Fruit fly (Drosophila melanogaster): Measurements from ENCODE around the gene CG32241.
A peak's percentile ranks its signal among the peaks of the same experiment; 100 is the strongest.

The CG32241 gene

DNA sequence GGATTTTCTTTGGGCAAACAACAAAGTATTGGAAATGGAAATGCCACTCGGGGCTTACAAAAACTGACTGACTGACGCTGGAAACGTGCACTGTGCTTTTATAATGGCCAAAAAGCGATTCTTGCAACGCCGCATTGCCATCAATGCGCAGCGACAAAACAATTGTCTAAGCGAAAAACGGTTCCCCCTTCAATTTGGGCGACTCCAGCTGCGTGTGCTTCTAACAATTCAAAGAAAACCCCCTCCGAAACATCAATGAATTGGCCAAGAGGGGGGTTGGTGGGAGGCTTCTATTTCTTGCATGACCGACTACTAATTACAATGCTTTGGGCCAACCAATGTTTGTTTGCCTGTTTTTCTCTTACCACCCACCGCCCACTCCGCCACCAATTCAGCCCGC, 31.2 kb upstream of the CG32241 start, which contains the start of gene CG13721:
Gene CG13721, minus strand, starts transcription at position 101 of the 400 bp plus-strand sequence.
- TF ChIP-seq GATAd (GFP tag; optimal IDR thresholded peaks at IDR 0.05): no peak
- TF ChIP-seq CG32264 (GFP tag; optimal IDR thresholded peaks at IDR 0.05): no peak
- TF ChIP-seq Mio (GFP tag; optimal IDR thresholded peaks at IDR 0.05): no peak
- TF ChIP-seq Rel (GFP tag; optimal IDR thresholded peaks at IDR 0.05): no peak
- no peak for TF ChIP-seq Rel (tag; optimal IDR thresholded peaks at IDR 0.05)
- no peak for TF ChIP-seq Myc (optimal IDR thresholded peaks at IDR 0.05)
- no peak for TF ChIP-seq HLH106 (tag; optimal IDR thresholded peaks at IDR 0.05)
- TF ChIP-seq Hnf4 (GFP tag; optimal IDR thresholded peaks at IDR 0.05): no peak
- TF ChIP-seq br (GFP tag; optimal IDR thresholded peaks at IDR 0.05): no peak
- TF ChIP-seq Sp1 (GFP tag; optimal IDR thresholded peaks at IDR 0.05): no peak
- TF ChIP-seq sv (GFP tag; optimal IDR thresholded peaks at IDR 0.05): no peak
- TF ChIP-seq jim (GFP tag; optimal IDR thresholded peaks at IDR 0.05): no peak
- no peak for TF ChIP-seq CG9705 (GFP tag; optimal IDR thresholded peaks at IDR 0.05)
- TF ChIP-seq sage (GFP tag; optimal IDR thresholded peaks at IDR 0.05): no peak
- no peak for TF ChIP-seq tai (GFP tag; optimal IDR thresholded peaks at IDR 0.05)
- TF ChIP-seq brk (GFP tag; optimal IDR thresholded peaks at IDR 0.05): no peak

DNA sequence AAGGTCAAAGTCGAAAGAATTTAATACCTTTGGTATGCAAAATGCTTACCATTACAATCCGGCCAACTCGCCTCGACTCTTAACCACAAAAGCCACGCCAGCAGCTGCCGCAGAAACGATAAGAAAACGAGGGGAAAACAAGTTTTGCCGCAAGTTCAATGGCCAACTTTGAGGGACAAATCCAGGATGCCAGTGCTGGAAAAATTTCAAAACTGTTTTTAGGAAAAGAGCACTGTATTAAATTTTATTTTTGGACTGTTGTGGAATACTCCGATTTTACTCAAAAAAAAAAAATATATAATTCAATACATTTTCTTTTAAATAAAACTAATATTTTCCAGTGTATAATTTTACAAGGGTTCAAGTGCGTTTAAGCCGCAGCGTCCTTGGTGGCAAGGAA, 28.2 kb upstream of the CG32241 start:
- TF ChIP-seq ey (GFP tag; optimal IDR thresholded peaks at IDR 0.05) (peak; percentile 54), HLH106 (tag; optimal IDR thresholded peaks at IDR 0.05) (peak; percentile 76), tai (GFP tag; optimal IDR thresholded peaks at IDR 0.05) (peak; percentile 30), fru (GFP tag; optimal IDR thresholded peaks at IDR 0.05) (peak; percentile 71), Hnf4 (GFP tag; optimal IDR thresholded peaks at IDR 0.05) (peak; percentile 41), dmrt93B (GFP tag; optimal IDR thresholded peaks at IDR 0.05) (peak; percentile 48), Sp1 (GFP tag; optimal IDR thresholded peaks at IDR 0.05) (peak; percentile 73), Myc (optimal IDR thresholded peaks at IDR 0.05) (no peak), brk (GFP tag; optimal IDR thresholded peaks at IDR 0.05) (peak; percentile 70), Hr78 (GFP tag; optimal IDR thresholded peaks at IDR 0.05) (no peak), jim (GFP tag; optimal IDR thresholded peaks at IDR 0.05) (no peak), CrebA (GFP tag; optimal IDR thresholded peaks at IDR 0.05; ENCODE audit: borderline replicate concordance) (peak; percentile 10), foxo (GFP tag; optimal IDR thresholded peaks at IDR 0.05) (peak in 1 of 2 experiments; percentile 74), pan (optimal IDR thresholded peaks at IDR 0.05) (no peak), N (GFP tag; optimal IDR thresholded peaks at IDR 0.05) (no peak), woc (GFP tag; optimal IDR thresholded peaks at IDR 0.05) (peak; percentile 55), psq (GFP tag; optimal IDR thresholded peaks at IDR 0.05) (peak; percentile 74), br (GFP tag; optimal IDR thresholded peaks at IDR 0.05) (peak; percentile 69), sage (GFP tag; optimal IDR thresholded peaks at IDR 0.05) (peak; percentile 64), h (GFP tag; optimal IDR thresholded peaks at IDR 0.05) (peak; percentile 78), CG9705 (GFP tag; optimal IDR thresholded peaks at IDR 0.05) (peak; percentile 34), CG32264 (GFP tag; optimal IDR thresholded peaks at IDR 0.05) (no peak), Rel (GFP tag; optimal IDR thresholded peaks at IDR 0.05) (no peak), Rel (tag; optimal IDR thresholded peaks at IDR 0.05) (no peak), dsf (GFP tag; optimal IDR thresholded peaks at IDR 0.05; ENCODE audit: borderline replicate concordance) (no peak), rgr (GFP tag; optimal IDR thresholded peaks at IDR 0.05) (peak; percentile 73), Dfd (GFP tag; optimal IDR thresholded peaks at IDR 0.05) (no peak), OdsH (GFP tag; optimal IDR thresholded peaks at IDR 0.05) (peak; percentile 74)

dm6 chr3L:4493609-4494008, 27.2 kb upstream of the CG32241 start:
- TF ChIP-seq Rel (GFP tag; optimal IDR thresholded peaks at IDR 0.05) (no peak), Rel (tag; optimal IDR thresholded peaks at IDR 0.05) (peak; percentile 23), Sp1 (GFP tag; optimal IDR thresholded peaks at IDR 0.05) (no peak), brk (GFP tag; optimal IDR thresholded peaks at IDR 0.05) (no peak)

DNA sequence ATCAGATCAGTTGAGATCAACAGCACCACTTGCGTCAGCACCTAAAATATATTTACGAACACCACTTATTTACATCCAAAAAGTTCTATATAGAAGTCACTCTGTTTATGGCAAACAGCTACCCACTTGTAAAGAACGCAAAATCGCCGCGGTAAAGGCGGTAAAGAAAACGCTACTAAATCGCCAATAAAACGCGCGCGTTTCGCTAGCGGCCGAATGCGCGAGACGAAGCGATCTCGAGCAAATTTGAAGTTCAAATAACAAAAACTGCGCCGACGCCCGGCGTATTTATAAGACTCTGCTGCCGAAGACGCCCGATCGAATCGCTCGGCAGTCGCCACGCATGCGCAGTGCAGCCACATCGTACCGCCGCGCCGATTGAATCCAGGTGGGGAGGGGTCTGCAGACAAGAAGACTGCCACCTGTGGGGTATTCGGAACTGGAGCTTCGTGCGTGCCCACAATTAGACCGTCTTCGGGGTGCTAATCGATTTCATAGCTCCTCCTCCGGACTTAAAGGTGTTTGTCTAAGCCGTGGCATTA, 24.3 kb upstream of the CG32241 start, which contains the start of gene CG13722:
Gene CG13722, minus strand, starts transcription at position 262 of the 542 bp plus-strand sequence.
- peak; percentile 45 for TF ChIP-seq Myc (optimal IDR thresholded peaks at IDR 0.05)
- TF ChIP-seq jim (GFP tag; optimal IDR thresholded peaks at IDR 0.05): no peak
- no peak for TF ChIP-seq HLH106 (tag; optimal IDR thresholded peaks at IDR 0.05)
- TF ChIP-seq CG9705 (GFP tag; optimal IDR thresholded peaks at IDR 0.05): no peak

- no peak for TF ChIP-seq GATAd (GFP tag; optimal IDR thresholded peaks at IDR 0.05)
These were observed 23.1 kb upstream of the CG32241 start for dm6 chr3L:4489490-4489889.
